Worm (Caenorhabditis elegans): Measurements from ENCODE around the gene mltn-5.

- no peak for TF ChIP-seq ceh-13 (GFP tag; optimal IDR thresholded peaks at IDR 0.05)
- TF ChIP-seq tbx-11 (GFP tag; IDR thresholded peaks at IDR 0.05), result no peak
- no peak for TF ChIP-seq ama-1 (optimal IDR thresholded peaks at IDR 0.05)
- no peak for TF ChIP-seq sea-1 (GFP tag; conservative IDR thresholded peaks at IDR 0.05)
- no peak for TF ChIP-seq flt-1 (GFP tag; IDR thresholded peaks at IDR 0.05)
- no peak for TF ChIP-seq ets-7 (tag; optimal IDR thresholded peaks at IDR 0.05)
- no peak for TF ChIP-seq hmg-4 (GFP tag; optimal IDR thresholded peaks at IDR 0.05)
- TF ChIP-seq pes-1 (GFP tag; IDR thresholded peaks at IDR 0.05), result no peak
These were observed 48.5 kb downstream of the mltn-5 start, which contains the start of gene Y39G8B.1 for ce11 chrII:13973514-13973913.
